Worm (Caenorhabditis elegans) whole organism, L1 larva: Measurements from ENCODE around the gene rps-5.

Source experiments
- aly-2 ChIP-seq: fragments of 150-350 bp; optimal IDR thresholded peaks from 2 replicates; lab custom pipeline; 2014; ENCODE audit warnings: missing biosample characterization, missing genetic modification characterization
- ces-1 ChIP-seq: fragments of 150-350 bp; optimal IDR thresholded peaks from 2 replicates; lab custom pipeline; 2014; ENCODE audit warnings: missing biosample characterization, missing genetic modification reagents, missing genetic modification characterization
- egl-27 ChIP-seq, 2 experiments: fragments of 150-350 bp in 1 of 2; sonication (generic microtip); optimal IDR thresholded peaks; 3 replicates each; lab custom pipeline; 2017 to 2018; ENCODE audit warnings: missing biosample characterization in 2 of 2, missing genetic modification characterization in 2 of 2, missing genetic modification reagents in 2 of 2
- grh-1 ChIP-seq: fragments of 200-800 bp; sonication (Bioruptor generic); IDR thresholded peaks from 2 replicates; pipeline ENCODE4 v1.3.6; 2022; ENCODE audit warnings: missing genetic modification reagents, missing genetic modification characterization, missing compliant biosample characterization
- lin-39 ChIP-seq: fragments of 150-350 bp; optimal IDR thresholded peaks from 2 replicates; lab custom pipeline; 2014; ENCODE audit warnings: missing biosample characterization, missing genetic modification reagents, missing genetic modification characterization
- mab-9 ChIP-seq: fragments of 200-800 bp; sonication (Bioruptor generic); IDR thresholded peaks from 2 replicates; pipeline ENCODE4 v1.3.6; 2022; ENCODE audit warnings: missing genetic modification reagents, missing genetic modification characterization, missing compliant biosample characterization
- nhr-12 ChIP-seq: sonication (generic microtip); optimal IDR thresholded peaks from 2 replicates; lab custom pipeline; 2017; ENCODE audit warnings: missing biosample characterization, missing genetic modification characterization
- nhr-77 ChIP-seq: fragments of 150-350 bp; optimal IDR thresholded peaks from 2 replicates; lab custom pipeline; 2014; ENCODE audit warnings: missing biosample characterization, missing genetic modification characterization
- rnt-1 ChIP-seq: sonication (generic microtip); optimal IDR thresholded peaks from 2 replicates; lab custom pipeline; 2016; ENCODE audit warnings: mild to moderate bottlenecking, missing genetic modification characterization, moderate library complexity, missing compliant biosample characterization
- snpc-4 ChIP-seq: fragments of 150-350 bp; optimal IDR thresholded peaks from 2 replicates; lab custom pipeline; 2014; ENCODE audit warnings: missing biosample characterization, missing genetic modification characterization
- sup-37 ChIP-seq: fragments of 200-800 bp; sonication (Bioruptor generic); optimal IDR thresholded peaks from 2 replicates; lab custom pipeline; 2018; ENCODE audit warnings: mild to moderate bottlenecking, missing genetic modification characterization, missing compliant biosample characterization
- unc-30 ChIP-seq: sonication (generic microtip); optimal IDR thresholded peaks from 2 replicates; lab custom pipeline; 2017; ENCODE audit warnings: missing biosample characterization, missing genetic modification characterization
- vab-15 ChIP-seq: sonication (generic microtip); optimal IDR thresholded peaks from 2 replicates; lab custom pipeline; 2017; ENCODE audit warnings: missing genotype, mild to moderate bottlenecking, missing genetic modification characterization, missing compliant biosample characterization

- TF ChIP-seq rnt-1 (tag; lab: Kevin White, UChicago) (no peak), egl-27 (tag; optimal IDR thresholded peaks at IDR 0.05; lab: Kevin White, UChicago) (no peak), snpc-4 (tag; lab: Kevin White, UChicago) (no peak), lin-39 (tag; lab: Kevin White, UChicago) (no peak), vab-15 (no peak), nhr-12 (tag; lab: Kevin White, UChicago) (no peak), aly-2 (no peak), sup-37 (GFP tag; lab: Kevin White, UChicago) (no peak), unc-30 (tag; lab: Kevin White, UChicago) (no peak), mab-9 (GFP tag; lab: Robert Waterston, UW) (no peak), ces-1 (GFP tag; lab: Kevin White, UChicago) (no peak), grh-1 (GFP tag; lab: Robert Waterston, UW) (no peak), nhr-77 (tag; lab: Kevin White, UChicago) (no peak)
Observed at ce11 chrIV:11078482-11078881, 32.4 kb downstream of the rps-5 start, which contains the start of gene Y5F2A.4.
